Fruit fly (Drosophila melanogaster) whole organism, prepupa: ENCODE data around the gene CG6163.

ENCODE experiments used
- CG15336 ChIP-seq: fragments of 200-800 bp; sonication (Bioruptor generic); IDR thresholded peaks from 2 replicates; pipeline ENCODE4 v1.3.6; 2022; ENCODE audit warnings: missing biosample characterization, missing genetic modification characterization
- CG32006 ChIP-seq: fragments of 200-800 bp; sonication (Bioruptor generic); optimal IDR thresholded peaks from 3 replicates; lab custom pipeline; 2017; ENCODE audit warnings: missing biosample characterization, mild to moderate bottlenecking, missing genetic modification characterization
- Eip75B ChIP-seq: fragments of 200-800 bp; sonication (Bioruptor generic); optimal IDR thresholded peaks from 3 replicates; lab custom pipeline; 2016; ENCODE audit warnings: missing biosample characterization, missing genetic modification characterization
- Ets21C ChIP-seq: fragments of 200-800 bp; sonication (Bioruptor generic); optimal IDR thresholded peaks from 3 replicates; lab custom pipeline; 2016; ENCODE audit warnings: missing biosample characterization, missing genetic modification characterization
- dsx ChIP-seq: fragments of 200-800 bp; optimal IDR thresholded peaks from 3 replicates; lab custom pipeline; 2019; ENCODE audit warnings: missing biosample characterization, mild to moderate bottlenecking, missing genetic modification characterization, moderate library complexity; ENCODE audit not compliant: poor library complexity, severe bottlenecking

DNA sequence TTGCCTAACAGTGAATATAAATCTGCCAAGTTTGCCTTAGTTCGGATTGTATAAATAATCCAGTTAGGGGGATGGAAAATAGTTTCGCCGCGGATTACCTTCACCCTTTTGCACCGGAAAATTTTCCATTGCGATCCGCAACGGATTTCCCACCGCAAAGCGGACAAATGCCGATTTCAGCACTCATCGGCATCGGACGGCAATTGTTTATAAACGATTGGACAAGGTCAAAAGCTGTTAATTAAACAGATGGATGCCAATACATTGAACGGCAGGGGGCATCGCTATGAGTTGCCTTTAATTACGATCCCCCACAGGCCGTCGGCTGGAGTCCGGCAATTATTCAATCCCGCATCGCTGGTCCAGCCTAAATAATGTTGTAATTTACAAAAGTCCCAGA is 22.8 kb downstream of the CG6163 start:
- no peak for TF ChIP-seq Eip75B
- TF ChIP-seq CG15336 (GFP tag; lab: Robert Waterston, UW) = no peak
- TF ChIP-seq Ets21C (GFP tag; lab: Kevin White, UChicago) = no peak
- TF ChIP-seq CG32006 (GFP tag; lab: Kevin White, UChicago) = no peak
- TF ChIP-seq dsx = no peak
